Worm (Caenorhabditis elegans): ENCODE data around the gene sru-28.

Gene sru-28

ce11 chrV:1471078-1471969 is 34.8 kb upstream of the sru-28 start (continued):
- no peak for TF ChIP-seq sea-2 (GFP tag; optimal IDR thresholded peaks at IDR 0.05)
- TF ChIP-seq nfya-1 (tag; optimal IDR thresholded peaks at IDR 0.05; ENCODE audit: insufficient read depth) = peak; percentile 81
- TF ChIP-seq unc-62 (GFP tag; optimal IDR thresholded peaks at IDR 0.05) = no peak
- TF ChIP-seq jun-1 (tag; optimal IDR thresholded peaks at IDR 0.05) = no peak
- no peak for TF ChIP-seq ztf-4 (tag; optimal IDR thresholded peaks at IDR 0.05)
- TF ChIP-seq lsy-12 (tag; optimal IDR thresholded peaks at IDR 0.05) = no peak
- no peak for TF ChIP-seq nhr-25 (tag; optimal IDR thresholded peaks at IDR 0.05)
- no peak for TF ChIP-seq nhr-67 (tag; optimal IDR thresholded peaks at IDR 0.05)
- TF ChIP-seq pha-4 (tag; optimal IDR thresholded peaks at IDR 0.05) = peak; percentile 74
- TF ChIP-seq nhr-23 (tag; optimal IDR thresholded peaks at IDR 0.05) = peak; percentile 83
- peak; percentile 10 for TF ChIP-seq snpc-4 (tag; optimal IDR thresholded peaks at IDR 0.05)
- no peak for TF ChIP-seq nhr-12 (tag; optimal IDR thresholded peaks at IDR 0.05)
- TF ChIP-seq nhr-237 (tag; optimal IDR thresholded peaks at IDR 0.05) = no peak
- TF ChIP-seq mml-1 (tag; optimal IDR thresholded peaks at IDR 0.05) = no peak
- TF ChIP-seq fkh-10 (GFP tag; optimal IDR thresholded peaks at IDR 0.05) = peak; percentile 35
- no peak for TF ChIP-seq ZK546.5 (tag; optimal IDR thresholded peaks at IDR 0.05)
- TF ChIP-seq tbx-2 (tag; optimal IDR thresholded peaks at IDR 0.05) = no peak
- TF ChIP-seq ztf-11 (tag; optimal IDR thresholded peaks at IDR 0.05) = no peak

- no peak for TF ChIP-seq nhr-43 (tag; optimal IDR thresholded peaks at IDR 0.05; ENCODE audit: poor library complexity, severe bottlenecking)
- TF ChIP-seq mml-1 (tag; optimal IDR thresholded peaks at IDR 0.05) = no peak
- TF ChIP-seq unc-62 (GFP tag; optimal IDR thresholded peaks at IDR 0.05) = no peak
- no peak for TF ChIP-seq nhr-77 (tag; optimal IDR thresholded peaks at IDR 0.05)
- no peak for TF ChIP-seq zag-1 (tag; optimal IDR thresholded peaks at IDR 0.05)
- no peak for TF ChIP-seq lin-39 (tag; optimal IDR thresholded peaks at IDR 0.05)
- no peak for TF ChIP-seq jun-1 (tag; optimal IDR thresholded peaks at IDR 0.05)
- no peak for TF ChIP-seq elt-1 (tag; optimal IDR thresholded peaks at IDR 0.05)
- TF ChIP-seq sea-2 (GFP tag; optimal IDR thresholded peaks at IDR 0.05) = no peak
- TF ChIP-seq nhr-12 (tag; optimal IDR thresholded peaks at IDR 0.05) = no peak
Measured at ce11 chrV:1471977-1472376, 34.1 kb upstream of the sru-28 start.

- peak; percentile 7 for TF ChIP-seq lin-39 (tag; optimal IDR thresholded peaks at IDR 0.05)
- TF ChIP-seq mdl-1 (tag; optimal IDR thresholded peaks at IDR 0.05) = no peak
- TF ChIP-seq lin-15B (tag; optimal IDR thresholded peaks at IDR 0.05) = no peak
- peak; percentile 57 for TF ChIP-seq nhr-25 (tag; optimal IDR thresholded peaks at IDR 0.05)
- no peak for TF ChIP-seq jun-1 (tag; optimal IDR thresholded peaks at IDR 0.05)
- no peak for TF ChIP-seq tbx-2 (tag; optimal IDR thresholded peaks at IDR 0.05)
- TF ChIP-seq lsy-12 (tag; optimal IDR thresholded peaks at IDR 0.05) = no peak
- no peak for TF ChIP-seq fkh-2 (tag; optimal IDR thresholded peaks at IDR 0.05)
Measured at ce11 chrV:1472569-1472968, 33.5 kb upstream of the sru-28 start.

- no peak for TF ChIP-seq R02D3.7 (tag; optimal IDR thresholded peaks at IDR 0.05)
- TF ChIP-seq nhr-25 (tag; optimal IDR thresholded peaks at IDR 0.05) = no peak
- TF ChIP-seq lsy-12 (tag; optimal IDR thresholded peaks at IDR 0.05) = peak; percentile 54
- TF ChIP-seq nhr-77 (tag; optimal IDR thresholded peaks at IDR 0.05) = no peak
- TF ChIP-seq nhr-11 (tag; optimal IDR thresholded peaks at IDR 0.05) = no peak
- TF ChIP-seq elt-2 (tag; optimal IDR thresholded peaks at IDR 0.05) = peak; percentile 57
- TF ChIP-seq egl-27 (tag; optimal IDR thresholded peaks at IDR 0.05) = no peak
- TF ChIP-seq jun-1 (tag; optimal IDR thresholded peaks at IDR 0.05) = no peak
- no peak for TF ChIP-seq nhr-12 (tag; optimal IDR thresholded peaks at IDR 0.05)
- peak; percentile 21 for TF ChIP-seq fkh-10 (GFP tag; optimal IDR thresholded peaks at IDR 0.05)
- TF ChIP-seq ZK546.5 (tag; optimal IDR thresholded peaks at IDR 0.05) = no peak
- no peak for TF ChIP-seq aly-2 (tag; optimal IDR thresholded peaks at IDR 0.05)
- no peak for TF ChIP-seq ceh-28 (tag; optimal IDR thresholded peaks at IDR 0.05)
- TF ChIP-seq pha-4 (tag; optimal IDR thresholded peaks at IDR 0.05) = peak; percentile 75
- no peak for TF ChIP-seq nhr-237 (tag; optimal IDR thresholded peaks at IDR 0.05)
- TF ChIP-seq sea-2 (GFP tag; optimal IDR thresholded peaks at IDR 0.05) = no peak
- peak; percentile 89 for TF ChIP-seq nfya-1 (tag; optimal IDR thresholded peaks at IDR 0.05; ENCODE audit: insufficient read depth)
- TF ChIP-seq nhr-67 (tag; optimal IDR thresholded peaks at IDR 0.05) = no peak
- TF ChIP-seq eor-1 (tag; optimal IDR thresholded peaks at IDR 0.05) = no peak
- peak; percentile 8 for TF ChIP-seq snpc-4 (tag; optimal IDR thresholded peaks at IDR 0.05)
- no peak for TF ChIP-seq nhr-28 (tag; optimal IDR thresholded peaks at IDR 0.05)
- no peak for TF ChIP-seq nhr-23 (tag; optimal IDR thresholded peaks at IDR 0.05)
- TF ChIP-seq zag-1 (tag; optimal IDR thresholded peaks at IDR 0.05) = no peak
- no peak for TF ChIP-seq fkh-2 (tag; optimal IDR thresholded peaks at IDR 0.05)
- TF ChIP-seq ztf-4 (tag; optimal IDR thresholded peaks at IDR 0.05) = no peak
- no peak for TF ChIP-seq ceh-9 (tag; optimal IDR thresholded peaks at IDR 0.05)
- peak; percentile 92 for TF ChIP-seq hmg-11 (tag; optimal IDR thresholded peaks at IDR 0.05)
- TF ChIP-seq lin-39 (tag; optimal IDR thresholded peaks at IDR 0.05) = peak; percentile 24
- TF ChIP-seq skn-1 (tag; optimal IDR thresholded peaks at IDR 0.05) = no peak
- TF ChIP-seq egl-5 (tag; optimal IDR thresholded peaks at IDR 0.05) = peak; percentile 17
- TF ChIP-seq lin-15B (tag; optimal IDR thresholded peaks at IDR 0.05) = peak; percentile 43
- no peak for TF ChIP-seq tbx-2 (tag; optimal IDR thresholded peaks at IDR 0.05)
- TF ChIP-seq ztf-11 (tag; optimal IDR thresholded peaks at IDR 0.05) = no peak
- peak; percentile 47 for TF ChIP-seq unc-62 (GFP tag; optimal IDR thresholded peaks at IDR 0.05)
- TF ChIP-seq ceh-16 (tag; optimal IDR thresholded peaks at IDR 0.05) = no peak
- no peak for TF ChIP-seq unc-39 (tag; optimal IDR thresholded peaks at IDR 0.05)
Measured at ce11 chrV:1474486-1475125, 31.5 kb upstream of the sru-28 start, which contains the start of the genes F53E2.2 and unc-60. F53E2.2 (plus strand) TSS chrV:1475086. unc-60 (plus strand) TSS chrV:1475086.
